Fruit fly (Drosophila melanogaster) S2 (cell line): ENCODE data around the gene CG14440.

Source experiments
- CG8478 ChIP-seq: fragments of >200 bp; optimal IDR thresholded peaks from 2 replicates; lab custom pipeline; 2018
- CTCF ChIP-seq, 2 experiments: fragments of >200 bp; optimal IDR thresholded peaks; 2 replicates each; lab custom pipeline; 2018

DNA sequence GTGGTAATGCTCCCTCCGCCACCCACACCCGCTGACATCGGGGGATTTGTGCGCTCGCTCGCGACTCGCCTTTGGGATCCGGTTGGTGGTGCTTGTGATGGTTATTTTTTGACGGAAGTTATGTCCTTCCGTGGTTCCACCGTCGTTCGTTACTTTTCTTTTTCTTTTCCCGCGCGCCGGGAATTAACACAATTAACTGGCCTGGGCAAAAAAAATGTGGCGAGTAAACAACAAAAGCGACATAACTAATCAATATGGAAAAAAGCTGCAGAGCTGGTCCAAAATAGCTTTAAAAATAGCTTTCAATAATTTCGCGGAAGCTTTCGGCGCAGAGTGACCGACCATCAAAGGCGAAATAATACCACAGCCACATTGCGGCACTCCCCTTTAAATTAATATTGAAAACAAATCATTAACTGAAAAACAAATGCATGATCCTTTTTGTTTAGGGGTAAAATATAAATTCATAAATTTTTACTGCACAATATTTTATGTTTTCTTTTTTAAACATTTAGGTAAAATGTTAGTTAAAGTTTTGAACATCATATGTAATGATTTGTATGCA lies at the start of gene CG14440:
- TF ChIP-seq CG8478 (lab: Kevin White, UChicago), result no peak
- TF ChIP-seq CTCF (optimal IDR thresholded peaks at IDR 0.05; lab: Kevin White, UChicago), result no peak
